Worm (Caenorhabditis elegans): ENCODE measurements around the gene cah-2.

DNA sequence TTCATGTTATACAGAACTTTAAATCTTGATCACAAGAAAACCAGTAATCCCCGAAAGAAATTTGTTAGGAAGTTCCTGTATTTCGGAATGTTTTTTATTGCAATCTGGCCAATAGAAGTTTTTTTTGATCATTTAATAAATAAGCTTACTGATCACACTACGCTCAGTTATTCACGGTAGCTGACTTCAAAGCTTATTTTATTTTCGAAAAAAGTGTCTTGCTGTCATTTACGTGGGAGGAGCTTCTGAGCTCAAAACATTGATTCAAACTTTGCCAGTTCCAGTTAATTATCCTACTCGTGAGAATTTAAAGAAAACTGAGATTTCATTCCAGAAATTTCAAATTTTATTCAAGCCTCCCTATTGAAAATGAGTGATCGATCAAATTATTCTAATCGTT, 50.6 kb downstream of the cah-2 start, which contains the start of gene srd-54:
- TF ChIP-seq ztf-4 (tag; optimal IDR thresholded peaks at IDR 0.05) (no peak), lin-13 (GFP tag; optimal IDR thresholded peaks at IDR 0.05) (no peak), aly-2 (tag; optimal IDR thresholded peaks at IDR 0.05) (no peak), snpc-4 (tag; optimal IDR thresholded peaks at IDR 0.05) (no peak)

Data from whole organism, L2 larva.